Fruit fly (Drosophila melanogaster) whole organism, embryonic: Measurements from ENCODE around the gene MtnB.

Source experiments
- Awh ChIP-seq: fragments of 200-800 bp; sonication (Bioruptor generic); IDR thresholded peaks from 2 replicates; pipeline ENCODE4, ENCODE4 v1.3.6; 2022; ENCODE audit warnings: missing biosample characterization, missing genetic modification characterization
- CG10431 ChIP-seq: fragments of 200-800 bp; sonication (Bioruptor generic); optimal IDR thresholded peaks from 3 replicates; lab custom pipeline; 2018; ENCODE audit warnings: missing biosample characterization, mild to moderate bottlenecking, missing genetic modification characterization
- CG14050 ChIP-seq: fragments of 200-800 bp; sonication (Bioruptor generic); IDR thresholded peaks from 3 replicates; pipeline ENCODE4 v1.3.6; 2022; ENCODE audit warnings: missing biosample characterization, missing genetic modification characterization
- CG16863 ChIP-seq: fragments of 200-800 bp; sonication (Bioruptor generic); optimal IDR thresholded peaks from 3 replicates; lab custom pipeline; 2016; ENCODE audit warnings: missing biosample characterization, missing genetic modification characterization
- CG18619 ChIP-seq: fragments of 200-800 bp; sonication (Bioruptor generic); optimal IDR thresholded peaks from 3 replicates; lab custom pipeline; 2017; ENCODE audit warnings: missing biosample characterization, mild to moderate bottlenecking, missing genetic modification characterization
- CG2712 ChIP-seq: fragments of 200-800 bp; optimal IDR thresholded peaks from 3 replicates; lab custom pipeline; 2019; ENCODE audit warnings: missing biosample characterization, mild to moderate bottlenecking, missing genetic modification characterization, moderate library complexity
- CG3065 ChIP-seq: fragments of 200-800 bp; sonication (Bioruptor generic); optimal IDR thresholded peaks from 2 replicates; lab custom pipeline; 2016; ENCODE audit warnings: missing biosample characterization, missing genetic modification characterization
- CG31388 ChIP-seq: fragments of 200-800 bp; sonication (Bioruptor generic); optimal IDR thresholded peaks from 2 replicates; lab custom pipeline; 2016; ENCODE audit warnings: missing biosample characterization, missing genetic modification characterization
- CG32532 ChIP-seq: fragments of 200-800 bp; sonication (Bioruptor generic); IDR thresholded peaks from 2 replicates; pipeline ENCODE4 v1.3.6; 2022; ENCODE audit warnings: missing biosample characterization, missing genetic modification characterization
- CG6654 ChIP-seq: fragments of 200-800 bp; sonication (Bioruptor generic); optimal IDR thresholded peaks from 2 replicates; lab custom pipeline; 2017; ENCODE audit warnings: missing biosample characterization, mild to moderate bottlenecking, missing genetic modification characterization
- CG6854 ChIP-seq: fragments of 200-800 bp; sonication (Bioruptor generic); optimal IDR thresholded peaks from 3 replicates; lab custom pipeline; 2017; ENCODE audit warnings: missing biosample characterization, mild to moderate bottlenecking, missing genetic modification characterization
- CG8388 ChIP-seq: fragments of 200-800 bp; sonication (Bioruptor generic); optimal IDR thresholded peaks from 2 replicates; lab custom pipeline; 2019; ENCODE audit warnings: missing biosample characterization, mild to moderate bottlenecking, missing genetic modification characterization, moderate library complexity
- CTCF ChIP-seq: fragments of 200-800 bp; sonication (Bioruptor generic); optimal IDR thresholded peaks from 2 replicates; lab custom pipeline; 2017; ENCODE audit warnings: missing biosample characterization, mild to moderate bottlenecking, missing genetic modification characterization, moderate library complexity
- CkIIα-i1 ChIP-seq: fragments of 200-800 bp; sonication (Bioruptor generic); IDR thresholded peaks from 2 replicates; pipeline ENCODE4 v1.3.6; 2022; ENCODE audit warnings: missing biosample characterization, missing genetic modification characterization
- D19B ChIP-seq: fragments of 200-800 bp; sonication (Bioruptor generic); optimal IDR thresholded peaks from 2 replicates; lab custom pipeline; 2017; ENCODE audit warnings: missing biosample characterization, mild to moderate bottlenecking, missing genetic modification characterization
- Dad ChIP-seq: fragments of 200-800 bp; sonication (Bioruptor generic); optimal IDR thresholded peaks from 3 replicates; lab custom pipeline; 2016; ENCODE audit warnings: missing biosample characterization, missing genetic modification characterization
- Dek ChIP-seq: fragments of 200-800 bp; sonication (Bioruptor generic); optimal IDR thresholded peaks from 3 replicates; lab custom pipeline; 2019; ENCODE audit warnings: missing biosample characterization, mild to moderate bottlenecking, missing genetic modification characterization, moderate library complexity
- E2f2 ChIP-seq: fragments of 200-800 bp; sonication (Bioruptor generic); IDR thresholded peaks from 2 replicates; pipeline ENCODE4 v1.3.6; 2022; ENCODE audit warnings: missing biosample characterization, missing genetic modification characterization
- H15 ChIP-seq: fragments of 200-800 bp; sonication (Bioruptor generic); IDR thresholded peaks from 3 replicates; pipeline ENCODE4 v1.3.6; 2022; ENCODE audit warnings: missing biosample characterization, missing genetic modification characterization
- Hmr ChIP-seq: fragments of 200-800 bp; sonication (Bioruptor generic); optimal IDR thresholded peaks from 3 replicates; lab custom pipeline; 2017; ENCODE audit warnings: mild to moderate bottlenecking, missing biosample characterization, missing genetic modification reagents, missing genetic modification characterization
- Myb ChIP-seq: fragments of 200-800 bp; sonication (Bioruptor generic); optimal IDR thresholded peaks from 2 replicates; lab custom pipeline; 2016; ENCODE audit warnings: missing biosample characterization, missing genetic modification characterization
- Stat92E ChIP-seq, 3 experiments: fragments of >200 bp in 2 of 3; fragments of 200-800 bp in 1 of 3; sonication (Bioruptor generic) in 1 of 3; optimal IDR thresholded peaks; 2 replicates each; lab custom pipeline; 2017 to 2019; ENCODE audit warnings: missing biosample characterization in 3 of 3, missing genetic modification characterization in 3 of 3, mild to moderate bottlenecking in 1 of 3, moderate library complexity in 1 of 3
- amos ChIP-seq: fragments of 200-800 bp; sonication (Bioruptor generic); IDR thresholded peaks from 2 replicates; pipeline ENCODE4 v1.3.6; 2022; ENCODE audit warnings: missing biosample characterization, missing genetic modification characterization; ENCODE audit not compliant: partially characterized antibody
- crol ChIP-seq: fragments of 200-800 bp; sonication (Bioruptor generic); IDR thresholded peaks from 2 replicates; pipeline ENCODE4 v1.3.6; 2022; ENCODE audit warnings: missing biosample characterization, missing genetic modification characterization
- da ChIP-seq: fragments of 200-800 bp; sonication (Bioruptor generic); optimal IDR thresholded peaks from 2 replicates; lab custom pipeline; 2016; ENCODE audit warnings: missing biosample characterization, missing genetic modification characterization
- danr ChIP-seq: fragments of 200-800 bp; sonication (Bioruptor generic); IDR thresholded peaks from 2 replicates; pipeline ENCODE4 v1.3.6; 2022; ENCODE audit warnings: missing biosample characterization, missing genetic modification characterization
- ken ChIP-seq: fragments of 200-800 bp; sonication (Bioruptor generic); IDR thresholded peaks from 3 replicates; pipeline ENCODE4 v1.3.6; 2022; ENCODE audit warnings: missing biosample characterization, missing genetic modification characterization
- sim ChIP-seq: fragments of 200-800 bp; sonication (Bioruptor generic); IDR thresholded peaks from 2 replicates; pipeline ENCODE4 v1.3.6; 2022; ENCODE audit warnings: missing biosample characterization, missing genetic modification characterization
- sob ChIP-seq: fragments of 200-800 bp; sonication (Bioruptor generic); IDR thresholded peaks from 2 replicates; pipeline ENCODE4 v1.3.6; 2022; ENCODE audit warnings: missing biosample characterization, missing genetic modification characterization
- stwl ChIP-seq: fragments of 200-800 bp; sonication (Bioruptor generic); optimal IDR thresholded peaks from 3 replicates; lab custom pipeline; 2018; ENCODE audit warnings: missing biosample characterization, mild to moderate bottlenecking, missing genetic modification characterization, moderate library complexity
- zen ChIP-seq: fragments of 200-800 bp; sonication (Bioruptor generic); optimal IDR thresholded peaks from 3 replicates; lab custom pipeline; 2018; ENCODE audit warnings: missing biosample characterization, mild to moderate bottlenecking, missing genetic modification characterization, moderate library complexity

Gene MtnB

dm6 chr3R:20464267-20464768 is 39.2 kb downstream of the MtnB start (continued):
- TF ChIP-seq ken (GFP tag; lab: Robert Waterston, UW) (no peak), CG16863 (GFP tag; lab: Kevin White, UChicago) (no peak), sob (no peak), CG14050 (GFP tag; lab: Robert Waterston, UW) (no peak), stwl (tag; lab: Kevin White, UChicago) (no peak), E2f2 (GFP tag; lab: Robert Waterston, UW) (peak; percentile 56), Hmr (GFP tag; lab: Kevin White, UChicago) (no peak), H15 (GFP tag; lab: Robert Waterston, UW) (no peak), da (GFP tag; lab: Kevin White, UChicago) (no peak), Myb (peak; percentile 44), Awh (GFP tag; lab: Robert Waterston, UW) (no peak), CG6654 (GFP tag; lab: Kevin White, UChicago) (peak; percentile 89), CG8388 (GFP tag; lab: Kevin White, UChicago) (no peak), D19B (GFP tag; lab: Kevin White, UChicago) (no peak), CG32532 (GFP tag; lab: Robert Waterston, UW) (no peak), CG10431 (GFP tag; lab: Kevin White, UChicago) (no peak), CG18619 (GFP tag; lab: Kevin White, UChicago) (no peak), CG6854 (GFP tag; lab: Kevin White, UChicago) (no peak), sim (no peak), CG3065 (GFP tag; lab: Kevin White, UChicago) (no peak), CkIIα-i1 (GFP tag; lab: Robert Waterston, UW) (no peak), zen (tag; lab: Kevin White, UChicago) (no peak), Dek (tag; lab: Kevin White, UChicago) (no peak), Dad (GFP tag; lab: Kevin White, UChicago) (no peak), CG2712 (tag; lab: Kevin White, UChicago) (no peak), Stat92E (GFP tag; optimal IDR thresholded peaks at IDR 0.05; lab: Kevin White, UChicago) (no peak), crol (GFP tag; lab: Robert Waterston, UW) (no peak), amos (GFP tag; lab: Robert Waterston, UW) (peak; percentile 6; the same call in 1 of the 2 replicates), CTCF (peak; percentile 72), CG31388 (GFP tag; lab: Kevin White, UChicago) (no peak), danr (GFP tag; lab: Robert Waterston, UW) (no peak)
